Worm (Caenorhabditis elegans) whole organism, late embryonic: ENCODE results near the gene T09A12.1.

Experiments
- C38D4.7 ChIP-seq: fragments of 200-800 bp; sonication (Bioruptor generic); optimal IDR thresholded peaks from 2 replicates; lab custom pipeline; 2018; ENCODE audit warnings: mild to moderate bottlenecking, missing genetic modification characterization, moderate library complexity, missing compliant biosample characterization
- F13H6.1 ChIP-seq: sonication (generic microtip); optimal IDR thresholded peaks from 2 replicates; lab custom pipeline; 2016; ENCODE audit warnings: missing genetic modification characterization, missing compliant biosample characterization
- ama-1 ChIP-seq: fragments of 150-350 bp; optimal IDR thresholded peaks from 2 replicates; lab custom pipeline; 2014
- ceh-9 ChIP-seq: sonication (generic microtip); optimal IDR thresholded peaks from 2 replicates; lab custom pipeline; 2016; ENCODE audit warnings: mild to moderate bottlenecking, missing genetic modification characterization, inconsistent platforms, missing compliant biosample characterization
- nfya-1 ChIP-seq: sonication (generic microtip); optimal IDR thresholded peaks from 2 replicates; lab custom pipeline; 2017; ENCODE audit warnings: missing genetic modification characterization, mild to moderate bottlenecking, missing compliant biosample characterization, antibody characterized with exemption, moderate library complexity
- pha-4 ChIP-seq: fragments of 150-350 bp; optimal IDR thresholded peaks from 2 replicates; lab custom pipeline; 2018; ENCODE audit warnings: missing biosample characterization, missing genetic modification reagents, missing genetic modification characterization
- pqm-1 ChIP-seq: sonication (generic microtip); optimal IDR thresholded peaks from 2 replicates; lab custom pipeline; 2016; ENCODE audit warnings: missing genetic modification characterization, missing compliant biosample characterization
- rnt-1 ChIP-seq: sonication (generic microtip); optimal IDR thresholded peaks from 2 replicates; lab custom pipeline; 2016; ENCODE audit warnings: missing genetic modification characterization, missing compliant biosample characterization
- ztf-16 ChIP-seq: sonication (generic microtip); optimal IDR thresholded peaks from 2 replicates; lab custom pipeline; 2017; ENCODE audit warnings: missing genetic modification characterization, missing compliant biosample characterization

- TF ChIP-seq pha-4 (tag; lab: Kevin White, UChicago) (no peak), pqm-1 (tag; lab: Kevin White, UChicago) (no peak), ama-1 (lab: Kevin White, UChicago) (no peak), ztf-16 (no peak), rnt-1 (tag; lab: Kevin White, UChicago) (no peak), C38D4.7 (GFP tag; lab: Kevin White, UChicago) (no peak), ceh-9 (no peak), nfya-1 (no peak), F13H6.1 (no peak)
Measured at ce11 chrIV:8283214-8283613, 39.0 kb downstream of the T09A12.1 start.
